Fruit fly (Drosophila melanogaster): ENCODE measurements around the gene Uch.
A peak's percentile ranks its signal among the peaks of the same experiment; 100 is the strongest.

The Uch gene

dm6 chr2L:2216065-2216464, 2.1 kb upstream of the Uch start, which contains the start of gene daed (continued):
- TF ChIP-seq pzg (GFP tag; optimal IDR thresholded peaks at IDR 0.05) (peak; percentile 30), Atf-2 (GFP tag; optimal IDR thresholded peaks at IDR 0.05) (no peak), fru (optimal IDR thresholded peaks at IDR 0.05) (no peak), PHDP (tag; optimal IDR thresholded peaks at IDR 0.05) (no peak), gfzf (GFP tag; optimal IDR thresholded peaks at IDR 0.05) (no peak), klu (GFP tag; IDR thresholded peaks at IDR 0.05) (no peak), ranshi (GFP tag; IDR thresholded peaks at IDR 0.05) (no peak), Stat92E (GFP tag; optimal IDR thresholded peaks at IDR 0.05) (no peak), HLH4C (GFP tag; IDR thresholded peaks at IDR 0.05; ENCODE audit: partially characterized antibody) (no peak), sug (tag; optimal IDR thresholded peaks at IDR 0.05) (no peak), Nf-YA (GFP tag; IDR thresholded peaks at IDR 0.05) (no peak), sima (GFP tag; optimal IDR thresholded peaks at IDR 0.05) (no peak), CG11696 (GFP tag; IDR thresholded peaks at IDR 0.05) (no peak), CG12299 (tag; optimal IDR thresholded peaks at IDR 0.05) (no peak), HmgZ (tag; optimal IDR thresholded peaks at IDR 0.05) (no peak), lilli (GFP tag; optimal IDR thresholded peaks at IDR 0.05) (no peak), yki (optimal IDR thresholded peaks at IDR 0.05) (no peak), CG4360 (GFP tag; IDR thresholded peaks at IDR 0.05) (no peak), hkb (optimal IDR thresholded peaks at IDR 0.05) (no peak), hkb (GFP tag; IDR thresholded peaks at IDR 0.05) (no peak), CG8089 (GFP tag; optimal IDR thresholded peaks at IDR 0.05) (no peak), Sin3A (optimal IDR thresholded peaks at IDR 0.05) (no peak), Xbp1 (GFP tag; optimal IDR thresholded peaks at IDR 0.05) (no peak), CG2199 (GFP tag; IDR thresholded peaks at IDR 0.05) (no peak), CG34376 (GFP tag; optimal IDR thresholded peaks at IDR 0.05) (peak; percentile 2), Hr3 (GFP tag; optimal IDR thresholded peaks at IDR 0.05) (no peak), CG3847 (GFP tag; IDR thresholded peaks at IDR 0.05) (no peak), hb (GFP tag; IDR thresholded peaks at IDR 0.05; ENCODE audit: partially characterized antibody) (no peak), Rx (GFP tag; IDR thresholded peaks at IDR 0.05) (no peak), ftz-f1 (GFP tag; optimal IDR thresholded peaks at IDR 0.05) (no peak), dpn (GFP tag; optimal IDR thresholded peaks at IDR 0.05) (no peak), sens (GFP tag) (peak; percentile 8), CG17568 (GFP tag; optimal IDR thresholded peaks at IDR 0.05) (peak; percentile 84), sens-2 (GFP tag; IDR thresholded peaks at IDR 0.05) (no peak), CG10565 (GFP tag; optimal IDR thresholded peaks at IDR 0.05) (no peak), slp2 (GFP tag; optimal IDR thresholded peaks at IDR 0.05) (no peak), abd-A (tag; optimal IDR thresholded peaks at IDR 0.05) (peak; percentile 58), CG3726 (GFP tag; IDR thresholded peaks at IDR 0.05) (no peak), CG30403 (GFP tag; optimal IDR thresholded peaks at IDR 0.05) (no peak), CG16863 (GFP tag; optimal IDR thresholded peaks at IDR 0.05) (no peak), B-H1 (GFP tag; IDR thresholded peaks at IDR 0.05) (no peak), MBD-R2 (GFP tag; IDR thresholded peaks at IDR 0.05) (peak; percentile 74), nmo (GFP tag; optimal IDR thresholded peaks at IDR 0.05) (no peak), da (GFP tag; optimal IDR thresholded peaks at IDR 0.05) (no peak), Doc3 (GFP tag; IDR thresholded peaks at IDR 0.05; ENCODE audit: partially characterized antibody) (no peak), CrebB (tag; optimal IDR thresholded peaks at IDR 0.05) (no peak), CG31388 (GFP tag; optimal IDR thresholded peaks at IDR 0.05) (no peak), sc (optimal IDR thresholded peaks at IDR 0.05) (no peak), sc (GFP tag; optimal IDR thresholded peaks at IDR 0.05) (no peak), corto (GFP tag; optimal IDR thresholded peaks at IDR 0.05) (no peak), CG14860 (GFP tag; IDR thresholded peaks at IDR 0.05; ENCODE audit: partially characterized antibody) (no peak), Side (GFP tag; optimal IDR thresholded peaks at IDR 0.05) (no peak), CG43689 (GFP tag; IDR thresholded peaks at IDR 0.05) (no peak), gro (GFP tag; optimal IDR thresholded peaks at IDR 0.05) (peak; percentile 9)
